Worm (Caenorhabditis elegans): Measurements from ENCODE around the gene dhs-12.

- TF ChIP-seq mls-2 (tag; optimal IDR thresholded peaks at IDR 0.05) (no peak), elt-1 (tag; optimal IDR thresholded peaks at IDR 0.05; ENCODE audit: borderline replicate concordance, insufficient read depth) (no peak), unc-62 (GFP tag; optimal IDR thresholded peaks at IDR 0.05) (no peak), elt-3 (tag; optimal IDR thresholded peaks at IDR 0.05) (no peak), lsy-2 (tag; optimal IDR thresholded peaks at IDR 0.05) (no peak), ces-1 (GFP tag; optimal IDR thresholded peaks at IDR 0.05) (no peak), nhr-76 (tag; optimal IDR thresholded peaks at IDR 0.05) (no peak), lin-32 (GFP tag; optimal IDR thresholded peaks at IDR 0.05) (no peak), nhr-237 (tag; optimal IDR thresholded peaks at IDR 0.05) (no peak), pha-4 (tag; optimal IDR thresholded peaks at IDR 0.05) (no peak)
Measured at ce11 chrIV:10135817-10136216, 6.4 kb upstream of the dhs-12 start, which contains the start of gene K08F4.5.

All from whole organism, mixed stage, embryonic.